Worm (Caenorhabditis elegans) whole organism, L2 larva: Measurements from ENCODE around the gene clec-56.

Experiments used
- C34F6.9 ChIP-seq: fragments of 150-350 bp; optimal IDR thresholded peaks from 2 replicates; lab custom pipeline; 2014; ENCODE audit warnings: missing biosample characterization, missing genetic modification characterization
- F13H6.1 ChIP-seq: sonication (generic microtip); optimal IDR thresholded peaks from 2 replicates; lab custom pipeline; 2016; ENCODE audit warnings: missing genetic modification characterization, missing compliant biosample characterization
- R02D3.7 ChIP-seq: fragments of 150-350 bp; optimal IDR thresholded peaks from 2 replicates; lab custom pipeline; 2014; ENCODE audit warnings: missing biosample characterization, missing genetic modification characterization
- ZK546.5 ChIP-seq: sonication (generic microtip); optimal IDR thresholded peaks from 2 replicates; lab custom pipeline; 2017; ENCODE audit warnings: missing biosample characterization, missing genetic modification characterization
- alr-1 ChIP-seq: fragments of 150-350 bp; optimal IDR thresholded peaks from 2 replicates; lab custom pipeline; 2014; ENCODE audit warnings: missing biosample characterization, missing genetic modification characterization
- aly-2 ChIP-seq: fragments of 150-350 bp; optimal IDR thresholded peaks from 2 replicates; lab custom pipeline; 2014; ENCODE audit warnings: missing biosample characterization, missing genetic modification characterization
- ama-1 ChIP-seq: fragments of 150-350 bp; optimal IDR thresholded peaks from 2 replicates; lab custom pipeline; 2018; ENCODE audit warnings: inconsistent platforms
- blmp-1 ChIP-seq: sonication (generic microtip); optimal IDR thresholded peaks from 2 replicates; lab custom pipeline; 2017; ENCODE audit warnings: missing genetic modification characterization, mild to moderate bottlenecking, missing compliant biosample characterization, antibody characterized with exemption, moderate library complexity; ENCODE audit not compliant: insufficient read depth
- ceh-16 ChIP-seq: fragments of 150-350 bp; optimal IDR thresholded peaks from 2 replicates; lab custom pipeline; 2014; ENCODE audit warnings: missing biosample characterization, missing genetic modification characterization
- ceh-82 ChIP-seq: fragments of 150-350 bp; optimal IDR thresholded peaks from 2 replicates; lab custom pipeline; 2014; ENCODE audit warnings: missing biosample characterization, missing genetic modification characterization
- crh-2 ChIP-seq: sonication (generic microtip); optimal IDR thresholded peaks from 2 replicates; lab custom pipeline; 2017; ENCODE audit warnings: missing biosample characterization, missing genetic modification characterization
- egl-27 ChIP-seq: sonication (generic microtip); optimal IDR thresholded peaks from 3 replicates; lab custom pipeline; 2017; ENCODE audit warnings: missing biosample characterization, missing genetic modification reagents, missing genetic modification characterization
- elt-1 ChIP-seq: fragments of 150-350 bp; optimal IDR thresholded peaks from 2 replicates; lab custom pipeline; 2014; ENCODE audit warnings: missing biosample characterization, missing genetic modification characterization
- lin-11 ChIP-seq: fragments of 150-350 bp; sonication (generic microtip); optimal IDR thresholded peaks from 2 replicates; lab custom pipeline; 2014; ENCODE audit warnings: missing biosample characterization, missing genetic modification characterization, inconsistent platforms, mixed read lengths
- lin-13 ChIP-seq: fragments of 150-350 bp; optimal IDR thresholded peaks from 2 replicates; lab custom pipeline; 2014; ENCODE audit warnings: missing biosample characterization, missing genetic modification reagents, missing genetic modification characterization
- lsy-2 ChIP-seq, 2 experiments: fragments of 150-350 bp in 1 of 2; sonication (generic microtip) in 1 of 2; optimal IDR thresholded peaks; 2 replicates each; lab custom pipeline; 2014 to 2017; ENCODE audit warnings: missing biosample characterization in 2 of 2, missing genetic modification characterization in 2 of 2
- mab-5 ChIP-seq: fragments of 150-350 bp; optimal IDR thresholded peaks from 2 replicates; lab custom pipeline; 2014; ENCODE audit warnings: missing biosample characterization, missing genetic modification characterization
- mbf-1 ChIP-seq: sonication (generic microtip); optimal IDR thresholded peaks from 2 replicates; lab custom pipeline; 2017; ENCODE audit warnings: missing biosample characterization, missing genetic modification characterization
- mdl-1 ChIP-seq, 2 experiments: fragments of 150-350 bp in 1 of 2; sonication (generic microtip) in 1 of 2; optimal IDR thresholded peaks; 2 replicates each; lab custom pipeline; 2017; ENCODE audit warnings: missing biosample characterization in 2 of 2, missing genetic modification characterization in 2 of 2
- nhr-10 ChIP-seq: sonication (generic microtip); optimal IDR thresholded peaks from 2 replicates; lab custom pipeline; 2017; ENCODE audit warnings: missing biosample characterization, missing genetic modification characterization
- nhr-11 ChIP-seq: fragments of 150-350 bp; optimal IDR thresholded peaks from 2 replicates; lab custom pipeline; 2014; ENCODE audit warnings: missing biosample characterization, missing genetic modification characterization
- nhr-12 ChIP-seq: fragments of 150-350 bp; optimal IDR thresholded peaks from 2 replicates; lab custom pipeline; 2014; ENCODE audit warnings: missing biosample characterization, missing genetic modification characterization
- nhr-129 ChIP-seq: fragments of 150-350 bp; optimal IDR thresholded peaks from 2 replicates; lab custom pipeline; 2014; ENCODE audit warnings: missing biosample characterization, missing genetic modification characterization
- nhr-21 ChIP-seq: fragments of 150-350 bp; optimal IDR thresholded peaks from 2 replicates; lab custom pipeline; 2014; ENCODE audit warnings: missing biosample characterization, missing genetic modification characterization
- nhr-23 ChIP-seq: fragments of 150-350 bp; optimal IDR thresholded peaks from 2 replicates; lab custom pipeline; 2014; ENCODE audit warnings: missing biosample characterization, missing genetic modification reagents, missing genetic modification characterization
- nhr-237 ChIP-seq: fragments of 150-350 bp; optimal IDR thresholded peaks from 2 replicates; lab custom pipeline; 2014; ENCODE audit warnings: missing biosample characterization, missing genetic modification characterization
- nhr-25 ChIP-seq: fragments of 150-350 bp; sonication (generic microtip); optimal IDR thresholded peaks from 3 replicates; lab custom pipeline; 2014; ENCODE audit warnings: missing biosample characterization, missing genetic modification characterization
- nhr-6 ChIP-seq: fragments of 150-350 bp; optimal IDR thresholded peaks from 2 replicates; lab custom pipeline; 2014; ENCODE audit warnings: missing biosample characterization, missing genetic modification characterization
- nhr-77 ChIP-seq: fragments of 150-350 bp; optimal IDR thresholded peaks from 2 replicates; lab custom pipeline; 2014; ENCODE audit warnings: missing biosample characterization, missing genetic modification characterization
- sem-4 ChIP-seq: fragments of 150-350 bp; optimal IDR thresholded peaks from 2 replicates; lab custom pipeline; 2014; ENCODE audit warnings: missing biosample characterization, missing genetic modification reagents, missing genetic modification characterization
- skn-1 ChIP-seq: sonication (generic microtip); optimal IDR thresholded peaks from 2 replicates; lab custom pipeline; 2017; ENCODE audit warnings: missing biosample characterization, missing genetic modification characterization
- sma-9 ChIP-seq, 2 experiments: fragments of 150-350 bp in 1 of 2; sonication (generic microtip) in 1 of 2; optimal IDR thresholded peaks; 2 replicates each; lab custom pipeline; 2014 to 2016; ENCODE audit warnings: missing genetic modification characterization in 2 of 2, mild to moderate bottlenecking in 1 of 2, missing biosample characterization in 1 of 2, missing compliant biosample characterization in 1 of 2, missing genetic modification reagents in 1 of 2, moderate library complexity in 1 of 2
- snpc-4 ChIP-seq: fragments of 150-350 bp; optimal IDR thresholded peaks from 2 replicates; lab custom pipeline; 2014; ENCODE audit warnings: missing biosample characterization, missing genetic modification characterization
- unc-39 ChIP-seq: fragments of 150-350 bp; optimal IDR thresholded peaks from 2 replicates; lab custom pipeline; 2014; ENCODE audit warnings: missing biosample characterization, missing genetic modification characterization
- unc-55 ChIP-seq: fragments of 150-350 bp; sonication (generic microtip); optimal IDR thresholded peaks from 3 replicates; lab custom pipeline; 2014; ENCODE audit warnings: missing biosample characterization, missing genetic modification reagents, missing genetic modification characterization
- unc-62 ChIP-seq: fragments of 150-350 bp; optimal IDR thresholded peaks from 2 replicates; lab custom pipeline; 2014; ENCODE audit warnings: missing biosample characterization, missing genetic modification reagents, missing genetic modification characterization
- zag-1 ChIP-seq: fragments of 150-350 bp; optimal IDR thresholded peaks from 2 replicates; lab custom pipeline; 2014; ENCODE audit warnings: missing biosample characterization, missing genetic modification characterization
- ztf-1 ChIP-seq: fragments of 200-800 bp; sonication (Bioruptor generic); conservative IDR thresholded peaks from 2 replicates; pipeline ENCODE4 v1.3.6; 2022; ENCODE audit warnings: missing genetic modification characterization, missing compliant biosample characterization
- ztf-11 ChIP-seq: sonication (generic microtip); optimal IDR thresholded peaks from 2 replicates; lab custom pipeline; 2017; ENCODE audit warnings: missing biosample characterization, missing genetic modification characterization

The clec-56 gene

ce11 chrV:14493665-14494064, 19.5 kb downstream of the clec-56 start:
- TF ChIP-seq ztf-1 (GFP tag; lab: Robert Waterston, UW) (no peak), C34F6.9 (tag; lab: Kevin White, UChicago) (no peak), mab-5 (tag; lab: Kevin White, UChicago) (no peak), nhr-23 (tag; lab: Kevin White, UChicago) (no peak), nhr-12 (tag; lab: Kevin White, UChicago) (no peak), alr-1 (no peak), egl-27 (no peak), unc-55 (GFP tag; lab: Kevin White, UChicago) (no peak), snpc-4 (tag; lab: Kevin White, UChicago) (no peak), nhr-21 (tag; lab: Kevin White, UChicago) (no peak), skn-1 (tag; lab: Kevin White, UChicago) (no peak), mbf-1 (tag; lab: Kevin White, UChicago) (no peak), ZK546.5 (tag; lab: Kevin White, UChicago) (no peak)

- TF ChIP-seq crh-2 (tag; lab: Kevin White, UChicago) (no peak), elt-1 (tag; lab: Kevin White, UChicago) (no peak), sem-4 (tag; lab: Kevin White, UChicago) (peak; percentile 21), ceh-82 (tag; lab: Kevin White, UChicago) (no peak), blmp-1 (tag; lab: Kevin White, UChicago) (peak; percentile 77), nhr-237 (tag; lab: Kevin White, UChicago) (no peak), nhr-12 (tag; lab: Kevin White, UChicago) (no peak), unc-55 (GFP tag; lab: Kevin White, UChicago) (no peak), egl-27 (no peak), C34F6.9 (tag; lab: Kevin White, UChicago) (peak; percentile 17)
These were observed 21.3 kb downstream of the clec-56 start for ce11 chrV:14495493-14495892.

ce11 chrV:14496446-14496845, 22.2 kb downstream of the clec-56 start:
- TF ChIP-seq lin-11 (tag; lab: Kevin White, UChicago) (no peak), nhr-237 (tag; lab: Kevin White, UChicago) (no peak), alr-1 (no peak), nhr-11 (no peak), sma-9 (GFP tag; optimal IDR thresholded peaks at IDR 0.05; lab: Kevin White, UChicago) (no peak), sma-9 (tag; optimal IDR thresholded peaks at IDR 0.05; lab: Kevin White, UChicago) (no peak), zag-1 (tag; lab: Kevin White, UChicago) (no peak), ZK546.5 (tag; lab: Kevin White, UChicago) (no peak)

- no peak for TF ChIP-seq unc-55 (GFP tag; lab: Kevin White, UChicago)
- no peak for TF ChIP-seq ama-1 (lab: Kevin White, UChicago)
- no peak for TF ChIP-seq zag-1 (tag; lab: Kevin White, UChicago)
- TF ChIP-seq nhr-23 (tag; lab: Kevin White, UChicago) = no peak
- no peak for TF ChIP-seq R02D3.7 (tag; lab: Kevin White, UChicago)
- no peak for TF ChIP-seq ztf-1 (GFP tag; lab: Robert Waterston, UW)
- TF ChIP-seq ceh-82 (tag; lab: Kevin White, UChicago) = no peak
- TF ChIP-seq lsy-2 (tag; optimal IDR thresholded peaks at IDR 0.05; lab: Kevin White, UChicago) = no peak
- TF ChIP-seq nhr-6 = no peak
- no peak for TF ChIP-seq C34F6.9 (tag; lab: Kevin White, UChicago)
- TF ChIP-seq nhr-77 (tag; lab: Kevin White, UChicago) = no peak
- no peak for TF ChIP-seq mab-5 (tag; lab: Kevin White, UChicago)
- no peak for TF ChIP-seq lin-13 (GFP tag; lab: Kevin White, UChicago)
- TF ChIP-seq elt-1 (tag; lab: Kevin White, UChicago) = no peak
- TF ChIP-seq nhr-10 (tag; lab: Kevin White, UChicago) = no peak
These were observed 24.0 kb downstream of the clec-56 start for ce11 chrV:14498204-14498603.

- TF ChIP-seq nhr-77 (tag; lab: Kevin White, UChicago) = no peak
- TF ChIP-seq aly-2 (tag; lab: Kevin White, UChicago) = no peak
- TF ChIP-seq mdl-1 (tag; optimal IDR thresholded peaks at IDR 0.05; lab: Kevin White, UChicago) = no peak
- no peak for TF ChIP-seq egl-27
- TF ChIP-seq sem-4 (tag; lab: Kevin White, UChicago) = no peak
- TF ChIP-seq nhr-12 (tag; lab: Kevin White, UChicago) = no peak
- TF ChIP-seq C34F6.9 (tag; lab: Kevin White, UChicago) = peak; percentile 11
- no peak for TF ChIP-seq lin-13 (GFP tag; lab: Kevin White, UChicago)
- TF ChIP-seq nhr-6 = no peak
- TF ChIP-seq mab-5 (tag; lab: Kevin White, UChicago) = no peak
- no peak for TF ChIP-seq unc-39 (tag; lab: Kevin White, UChicago)
- no peak for TF ChIP-seq crh-2 (tag; lab: Kevin White, UChicago)
- no peak for TF ChIP-seq unc-62
- TF ChIP-seq ceh-16 (tag; lab: Kevin White, UChicago) = no peak
- TF ChIP-seq nhr-129 = peak; percentile 54
- TF ChIP-seq mbf-1 (tag; lab: Kevin White, UChicago) = no peak
- TF ChIP-seq nhr-25 (tag; lab: Kevin White, UChicago) = peak; percentile 31
- TF ChIP-seq F13H6.1 (tag; lab: Kevin White, UChicago) = peak; percentile 32
- TF ChIP-seq ztf-11 (tag; lab: Kevin White, UChicago) = no peak
- no peak for TF ChIP-seq nhr-11
- TF ChIP-seq ZK546.5 (tag; lab: Kevin White, UChicago) = no peak
- no peak for TF ChIP-seq zag-1 (tag; lab: Kevin White, UChicago)
- TF ChIP-seq unc-55 (GFP tag; lab: Kevin White, UChicago) = no peak
- TF ChIP-seq nhr-10 (tag; lab: Kevin White, UChicago) = no peak
These were observed 25.1 kb downstream of the clec-56 start for ce11 chrV:14499074-14499864.
